Fruit fly (Drosophila melanogaster): ENCODE measurements around the gene MED30.

The MED30 gene

DNA sequence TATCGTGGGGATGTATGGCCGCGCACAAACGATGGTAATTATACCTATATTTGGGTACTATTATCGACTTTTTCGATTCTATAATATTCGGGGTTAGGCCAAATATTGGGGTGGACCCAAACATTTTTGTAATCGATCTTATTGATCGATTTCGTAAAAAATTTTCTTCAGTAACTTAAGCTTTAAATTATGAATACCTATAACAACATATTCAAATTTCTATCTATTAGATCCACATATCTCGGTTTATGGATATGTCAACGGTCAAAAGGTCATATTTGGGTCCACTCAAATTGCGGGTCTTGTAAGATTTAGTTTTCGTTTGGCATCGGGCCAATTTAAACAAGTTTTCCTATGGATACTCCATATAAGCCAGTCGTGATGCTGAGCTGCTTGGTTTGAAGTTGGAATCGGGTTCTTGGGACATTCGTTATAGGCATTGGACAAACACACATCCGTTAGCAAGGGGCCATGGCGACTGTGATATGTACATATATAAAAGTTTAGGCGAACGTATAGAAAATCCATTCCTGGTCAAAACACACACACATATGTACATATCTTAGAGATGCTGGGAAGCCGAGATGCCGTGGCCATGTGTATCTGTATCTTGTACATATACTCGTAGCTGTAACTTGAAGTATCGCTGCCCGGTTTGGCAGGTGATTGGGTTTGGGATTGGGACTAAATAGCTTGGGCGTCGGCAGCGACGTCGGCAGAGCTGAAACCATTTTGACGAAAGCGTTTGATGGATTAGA, 46.5 kb upstream of the MED30 start (continued):
- TF ChIP-seq lola (GFP tag; optimal IDR thresholded peaks at IDR 0.05) (peak in 1 of 3 experiments; percentile 44), CG1603 (tag; optimal IDR thresholded peaks at IDR 0.05) (peak; percentile 47), Six4 (GFP tag; optimal IDR thresholded peaks at IDR 0.05) (peak; percentile 55), CG3407 (GFP tag; optimal IDR thresholded peaks at IDR 0.05) (no peak), CG18619 (GFP tag; optimal IDR thresholded peaks at IDR 0.05) (peak; percentile 4), Nf-YB (GFP tag; optimal IDR thresholded peaks at IDR 0.05) (peak; percentile 54), Adf1 (GFP tag; IDR thresholded peaks at IDR 0.05) (peak; percentile 16; the same call in 1 of the 2 replicates), CG14667 (GFP tag; IDR thresholded peaks at IDR 0.05) (peak; percentile 24; the same call in 1 of the 2 replicates), BtbVII (GFP tag; optimal IDR thresholded peaks at IDR 0.05) (peak; percentile 71), gsb (GFP tag; IDR thresholded peaks at IDR 0.05) (no peak), Blimp-1 (GFP tag; optimal IDR thresholded peaks at IDR 0.05) (peak; percentile 73), lilli (GFP tag; optimal IDR thresholded peaks at IDR 0.05) (peak; percentile 66), nmo (GFP tag; optimal IDR thresholded peaks at IDR 0.05) (peak; percentile 49), peb (GFP tag; IDR thresholded peaks at IDR 0.05) (no peak), CG3065 (GFP tag; optimal IDR thresholded peaks at IDR 0.05) (no peak), CG31365 (tag; optimal IDR thresholded peaks at IDR 0.05) (peak; percentile 42), CG8281 (tag; optimal IDR thresholded peaks at IDR 0.05) (peak; percentile 6), CG7372 (GFP tag; IDR thresholded peaks at IDR 0.05) (no peak), CG17359 (tag; optimal IDR thresholded peaks at IDR 0.05) (peak; percentile 69), sqz (GFP tag; optimal IDR thresholded peaks at IDR 0.05) (peak; percentile 21), Hand (GFP tag; optimal IDR thresholded peaks at IDR 0.05) (peak; percentile 67), Ssrp (tag; optimal IDR thresholded peaks at IDR 0.05) (peak; percentile 24), sd (tag; optimal IDR thresholded peaks at IDR 0.05) (no peak), CG17802 (tag; optimal IDR thresholded peaks at IDR 0.05) (no peak), lmd (GFP tag; IDR thresholded peaks at IDR 0.05) (peak; percentile 40; the same call in 1 of the 2 replicates), CG16813 (GFP tag; IDR thresholded peaks at IDR 0.05; ENCODE audit: partially characterized antibody) (no peak), cg (GFP tag; optimal IDR thresholded peaks at IDR 0.05) (no peak), CG10654 (GFP tag; optimal IDR thresholded peaks at IDR 0.05) (peak; percentile 24), CG34422 (GFP tag; IDR thresholded peaks at IDR 0.05) (0 out of 3 replicates have a peak, but pooled peaks have one; percentile 44), CG6791 (GFP tag; IDR thresholded peaks at IDR 0.05; ENCODE audit: partially characterized antibody) (0 out of 3 replicates have a peak, but pooled peaks have one; percentile 16), Hsf (GFP tag; optimal IDR thresholded peaks at IDR 0.05) (peak; percentile 62), toy (GFP tag; IDR thresholded peaks at IDR 0.05) (no peak), Nf-YC (tag; optimal IDR thresholded peaks at IDR 0.05) (peak; percentile 48), repo (GFP tag; optimal IDR thresholded peaks at IDR 0.05) (peak; percentile 9), CG8924 (tag; optimal IDR thresholded peaks at IDR 0.05) (peak; percentile 69), Trl (optimal IDR thresholded peaks at IDR 0.05) (no peak), Trl (GFP tag; optimal IDR thresholded peaks at IDR 0.05) (peak; percentile 45), CG9876 (GFP tag; optimal IDR thresholded peaks at IDR 0.05) (no peak), bcd (GFP tag; optimal IDR thresholded peaks at IDR 0.05) (peak; percentile 35), CG6254 (GFP tag; optimal IDR thresholded peaks at IDR 0.05) (peak; percentile 60), HmgZ (tag; optimal IDR thresholded peaks at IDR 0.05) (peak; percentile 71), Max (GFP tag; optimal IDR thresholded peaks at IDR 0.05) (no peak), otp (GFP tag; IDR thresholded peaks at IDR 0.05) (peak; percentile 48; the same call in 1 of the 3 replicates), Nf-YA (GFP tag; IDR thresholded peaks at IDR 0.05) (no peak), klu (GFP tag; IDR thresholded peaks at IDR 0.05) (no peak), dm (GFP tag; optimal IDR thresholded peaks at IDR 0.05) (no peak), Gsc (GFP tag; IDR thresholded peaks at IDR 0.05) (no peak), zfh1 (GFP tag; IDR thresholded peaks at IDR 0.05) (peak; percentile 69; the same call in 2 of the 3 replicates), HmgD (GFP tag; optimal IDR thresholded peaks at IDR 0.05) (no peak)

Data from whole organism, embryonic.